Fruit fly (Drosophila melanogaster) whole organism, embryonic: ENCODE results near the gene RluA-1.

Experiments used
- Awh ChIP-seq: fragments of 200-800 bp; sonication (Bioruptor generic); IDR thresholded peaks from 2 replicates; pipeline ENCODE4, ENCODE4 v1.3.6; 2022; ENCODE audit warnings: missing biosample characterization, missing genetic modification characterization
- BtbVII ChIP-seq: fragments of 200-800 bp; sonication (Bioruptor generic); optimal IDR thresholded peaks from 3 replicates; lab custom pipeline; 2017; ENCODE audit warnings: missing biosample characterization, mild to moderate bottlenecking, missing genetic modification characterization
- CG11723 ChIP-seq: fragments of 200-800 bp; sonication (Bioruptor generic); optimal IDR thresholded peaks from 2 replicates; lab custom pipeline; 2017; ENCODE audit warnings: missing biosample characterization, mild to moderate bottlenecking, missing genetic modification characterization
- CG12155 ChIP-seq: fragments of 200-800 bp; sonication (Bioruptor generic); optimal IDR thresholded peaks from 3 replicates; lab custom pipeline; 2016; ENCODE audit warnings: missing biosample characterization, missing genetic modification characterization
- CG1233 ChIP-seq: fragments of 200-800 bp; sonication (Bioruptor generic); optimal IDR thresholded peaks from 4 replicates; lab custom pipeline; 2018; ENCODE audit warnings: missing biosample characterization, mild to moderate bottlenecking, missing genetic modification characterization
- CG1792 ChIP-seq: fragments of 200-800 bp; sonication (Bioruptor generic); optimal IDR thresholded peaks from 2 replicates; lab custom pipeline; 2016; ENCODE audit warnings: missing biosample characterization, missing genetic modification characterization
- CG18262 ChIP-seq: fragments of 200-800 bp; optimal IDR thresholded peaks from 3 replicates; lab custom pipeline; 2019; ENCODE audit warnings: missing biosample characterization, mild to moderate bottlenecking, missing genetic modification characterization, moderate library complexity
- CG18764 ChIP-seq: fragments of 200-800 bp; sonication (Bioruptor generic); optimal IDR thresholded peaks from 3 replicates; lab custom pipeline; 2016; ENCODE audit warnings: missing biosample characterization, missing genetic modification characterization
- CG30403 ChIP-seq: fragments of 200-800 bp; sonication (Bioruptor generic); optimal IDR thresholded peaks from 3 replicates; lab custom pipeline; 2016; ENCODE audit warnings: missing biosample characterization, missing genetic modification characterization
- CG42726 ChIP-seq: fragments of 200-800 bp; sonication (Bioruptor generic); IDR thresholded peaks from 2 replicates; pipeline ENCODE4 v1.3.6; 2022; ENCODE audit warnings: missing biosample characterization, missing genetic modification characterization; ENCODE audit not compliant: partially characterized antibody
- CG6813 ChIP-seq: fragments of 200-800 bp; sonication (Bioruptor generic); optimal IDR thresholded peaks from 2 replicates; lab custom pipeline; 2017; ENCODE audit warnings: missing biosample characterization, missing genetic modification characterization, mild to moderate bottlenecking, moderate library complexity, missing genetic modification reagents
- CG7987 ChIP-seq: fragments of 200-800 bp; sonication (Bioruptor generic); optimal IDR thresholded peaks from 2 replicates; lab custom pipeline; 2018; ENCODE audit warnings: missing biosample characterization, mild to moderate bottlenecking, missing genetic modification characterization, moderate library complexity
- CG9817 ChIP-seq: fragments of 200-800 bp; sonication (Bioruptor generic); optimal IDR thresholded peaks from 2 replicates; lab custom pipeline; 2018; ENCODE audit warnings: missing biosample characterization, mild to moderate bottlenecking, missing genetic modification characterization, moderate library complexity
- Eip74EF ChIP-seq, 2 experiments: fragments of 200-800 bp in 1 of 2; fragments of >200 bp in 1 of 2; sonication (Bioruptor generic) in 1 of 2; optimal IDR thresholded peaks; 2 replicates each; lab custom pipeline; 2017 to 2019; ENCODE audit warnings: missing biosample characterization in 2 of 2, missing genetic modification characterization in 2 of 2, mild to moderate bottlenecking in 1 of 2, moderate library complexity in 1 of 2
- Elba2 ChIP-seq: fragments of 200-800 bp; sonication (Bioruptor generic); optimal IDR thresholded peaks from 3 replicates; lab custom pipeline; 2016; ENCODE audit warnings: missing biosample characterization, missing genetic modification characterization
- Fer1 ChIP-seq: fragments of 200-800 bp; sonication (Bioruptor generic); optimal IDR thresholded peaks from 2 replicates; lab custom pipeline; 2017; ENCODE audit warnings: missing biosample characterization, mild to moderate bottlenecking, missing genetic modification characterization
- Hand ChIP-seq: fragments of 200-800 bp; sonication (Bioruptor generic); optimal IDR thresholded peaks from 2 replicates; lab custom pipeline; 2017; ENCODE audit warnings: mild to moderate bottlenecking, missing biosample characterization, missing genetic modification reagents, missing genetic modification characterization
- Hey ChIP-seq: fragments of 200-800 bp; sonication (Bioruptor generic); optimal IDR thresholded peaks from 3 replicates; lab custom pipeline; 2018; ENCODE audit warnings: missing biosample characterization, mild to moderate bottlenecking, missing genetic modification characterization
- MBD-R2 ChIP-seq: fragments of 200-800 bp; sonication (Bioruptor generic); IDR thresholded peaks from 2 replicates; pipeline ENCODE4 v1.3.6; 2022; ENCODE audit warnings: missing biosample characterization, missing genetic modification characterization
- Optix ChIP-seq: fragments of 200-800 bp; sonication (Bioruptor generic); IDR thresholded peaks from 3 replicates; pipeline ENCODE4 v1.3.6; 2022; ENCODE audit warnings: missing biosample characterization, missing genetic modification characterization
- Rfx ChIP-seq: fragments of 200-800 bp; sonication (Bioruptor generic); IDR thresholded peaks from 2 replicates; pipeline ENCODE4 v1.3.6; 2022; ENCODE audit warnings: missing biosample characterization, missing genetic modification characterization
- Scr ChIP-seq: fragments of 200-800 bp; sonication (Bioruptor generic); IDR thresholded peaks from 2 replicates; pipeline ENCODE4 v1.3.6; 2022; ENCODE audit warnings: missing biosample characterization, missing genetic modification characterization; ENCODE audit not compliant: partially characterized antibody
- Side ChIP-seq: fragments of 200-800 bp; sonication (Bioruptor generic); optimal IDR thresholded peaks from 2 replicates; lab custom pipeline; 2016; ENCODE audit warnings: missing biosample characterization, missing genetic modification characterization
- Ssrp ChIP-seq: fragments of 200-800 bp; sonication (Bioruptor generic); optimal IDR thresholded peaks from 2 replicates; lab custom pipeline; 2018; ENCODE audit warnings: missing biosample characterization, mild to moderate bottlenecking, missing genetic modification characterization, moderate library complexity
- Trl ChIP-seq, 3 experiments: fragments of >200 bp in 2 of 3; fragments of 200-800 bp in 1 of 3; sonication (Bioruptor generic) in 1 of 3; optimal IDR thresholded peaks; 2 replicates in 1 of 3; 3 replicates in 2 of 3; lab custom pipeline; 2016 to 2017; ENCODE audit warnings: missing biosample characterization in 1 of 3, missing genetic modification characterization in 1 of 3
- Vsx1 ChIP-seq: fragments of 200-800 bp; sonication (Bioruptor generic); optimal IDR thresholded peaks from 2 replicates; lab custom pipeline; 2017; ENCODE audit warnings: missing biosample characterization, mild to moderate bottlenecking, missing genetic modification characterization, missing genetic modification reagents
- abd-A ChIP-seq: fragments of 200-800 bp; sonication (Bioruptor generic); optimal IDR thresholded peaks from 3 replicates; lab custom pipeline; 2019; ENCODE audit warnings: missing biosample characterization, mild to moderate bottlenecking, missing genetic modification characterization, moderate library complexity
- chif ChIP-seq, 2 experiments: fragments of 200-800 bp; sonication (Bioruptor generic); optimal IDR thresholded peaks; 3 replicates each; lab custom pipeline; 2016; ENCODE audit warnings: missing biosample characterization in 2 of 2, missing genetic modification characterization in 2 of 2
- ci ChIP-seq: fragments of 200-800 bp; sonication (Bioruptor generic); IDR thresholded peaks from 3 replicates; pipeline ENCODE4 v1.3.6; 2022; ENCODE audit warnings: missing biosample characterization, missing genetic modification characterization
- ems ChIP-seq: fragments of 200-800 bp; sonication (Bioruptor generic); optimal IDR thresholded peaks from 3 replicates; lab custom pipeline; 2016; ENCODE audit warnings: missing biosample characterization, missing genetic modification characterization
- gro ChIP-seq: fragments of 200-800 bp; sonication (Bioruptor generic); optimal IDR thresholded peaks from 2 replicates; lab custom pipeline; 2016; ENCODE audit warnings: missing biosample characterization, missing genetic modification characterization
- kni ChIP-seq: fragments of 200-800 bp; sonication (Bioruptor generic); optimal IDR thresholded peaks from 3 replicates; lab custom pipeline; 2017; ENCODE audit warnings: mild to moderate bottlenecking, missing biosample characterization, missing genetic modification reagents, missing genetic modification characterization
- pb ChIP-seq: fragments of 200-800 bp; sonication (Bioruptor generic); optimal IDR thresholded peaks from 3 replicates; lab custom pipeline; 2016; ENCODE audit warnings: missing biosample characterization, missing genetic modification characterization
- peb ChIP-seq: fragments of 200-800 bp; sonication (Bioruptor generic); IDR thresholded peaks from 2 replicates; pipeline ENCODE4 v1.3.6; 2022; ENCODE audit warnings: missing biosample characterization, missing genetic modification characterization
- pzg ChIP-seq: fragments of 200-800 bp; sonication (Bioruptor generic); optimal IDR thresholded peaks from 3 replicates; lab custom pipeline; 2018; ENCODE audit warnings: missing biosample characterization, mild to moderate bottlenecking, missing genetic modification characterization, moderate library complexity
- ranshi ChIP-seq: fragments of 200-800 bp; sonication (Bioruptor generic); IDR thresholded peaks from 2 replicates; pipeline ENCODE4 v1.3.6; 2022; ENCODE audit warnings: missing biosample characterization, missing genetic modification characterization
- rib ChIP-seq: fragments of 200-800 bp; sonication (Bioruptor generic); IDR thresholded peaks from 2 replicates; pipeline ENCODE4 v1.3.6; 2022; ENCODE audit warnings: missing biosample characterization, missing genetic modification characterization
- sim ChIP-seq: fragments of 200-800 bp; sonication (Bioruptor generic); IDR thresholded peaks from 2 replicates; pipeline ENCODE4 v1.3.6; 2022; ENCODE audit warnings: missing biosample characterization, missing genetic modification characterization
- slp2 ChIP-seq: fragments of 200-800 bp; sonication (Bioruptor generic); optimal IDR thresholded peaks from 2 replicates; lab custom pipeline; 2016; ENCODE audit warnings: missing biosample characterization, missing genetic modification characterization
- so ChIP-seq: fragments of 200-800 bp; sonication (Bioruptor generic); IDR thresholded peaks from 3 replicates; pipeline ENCODE4 v1.3.6; 2022; ENCODE audit warnings: missing biosample characterization, missing genetic modification characterization
- sug ChIP-seq: fragments of 200-800 bp; optimal IDR thresholded peaks from 2 replicates; lab custom pipeline; 2019; ENCODE audit warnings: missing biosample characterization, mild to moderate bottlenecking, missing genetic modification characterization, moderate library complexity
- vvl ChIP-seq: fragments of 200-800 bp; sonication (Bioruptor generic); IDR thresholded peaks from 2 replicates; pipeline ENCODE4 v1.3.6; 2022; ENCODE audit warnings: missing biosample characterization, missing genetic modification characterization
- zen2 ChIP-seq: fragments of 200-800 bp; sonication (Bioruptor generic); IDR thresholded peaks from 3 replicates; pipeline ENCODE4 v1.3.6; 2022; ENCODE audit warnings: missing biosample characterization, missing genetic modification characterization; ENCODE audit not compliant: partially characterized antibody

The RluA-1 gene

dm6 chr2L:10497106-10497800 is 23.1 kb upstream of the RluA-1 start (continued):
- TF ChIP-seq sim (GFP tag; lab: Robert Waterston, UW) = no peak
- no peak for TF ChIP-seq slp2 (GFP tag; lab: Kevin White, UChicago)
- no peak for TF ChIP-seq Side (GFP tag; lab: Kevin White, UChicago)
- TF ChIP-seq CG7987 (GFP tag; lab: Kevin White, UChicago) = no peak
- TF ChIP-seq CG9817 (tag; lab: Kevin White, UChicago) = no peak
- TF ChIP-seq Vsx1 (GFP tag; lab: Kevin White, UChicago) = peak; percentile 25
- TF ChIP-seq zen2 (GFP tag; lab: Robert Waterston, UW) = no peak
- TF ChIP-seq Elba2 = no peak
- no peak for TF ChIP-seq CG18262
- no peak for TF ChIP-seq chif (GFP tag; optimal IDR thresholded peaks at IDR 0.05; lab: Kevin White, UChicago)
- no peak for TF ChIP-seq ems (GFP tag; lab: Kevin White, UChicago)
- TF ChIP-seq CG1233 (GFP tag; lab: Kevin White, UChicago) = peak; percentile 15
- no peak for TF ChIP-seq abd-A (tag; lab: Kevin White, UChicago)
- no peak for TF ChIP-seq Fer1
- TF ChIP-seq CG1792 (GFP tag; lab: Kevin White, UChicago) = peak; percentile 14
- peak; percentile 52 for TF ChIP-seq CG6813
- TF ChIP-seq kni (GFP tag; lab: Kevin White, UChicago) = no peak
- TF ChIP-seq CG42726 (GFP tag; lab: Robert Waterston, UW) = no peak
- no peak for TF ChIP-seq Ssrp (tag; lab: Kevin White, UChicago)
- TF ChIP-seq ranshi = no peak
- no peak for TF ChIP-seq BtbVII (GFP tag; lab: Kevin White, UChicago)
- no peak for TF ChIP-seq CG30403 (GFP tag; lab: Kevin White, UChicago)
- no peak for TF ChIP-seq Hand (GFP tag; lab: Kevin White, UChicago)
- TF ChIP-seq Awh = no peak
- no peak for TF ChIP-seq Eip74EF (GFP tag; optimal IDR thresholded peaks at IDR 0.05; lab: Kevin White, UChicago)
- no peak for TF ChIP-seq CG12155 (GFP tag; lab: Kevin White, UChicago)
- no peak for TF ChIP-seq gro (GFP tag; lab: Kevin White, UChicago)
- no peak for TF ChIP-seq CG18764 (GFP tag; lab: Kevin White, UChicago)
- no peak for TF ChIP-seq Trl (optimal IDR thresholded peaks at IDR 0.05; lab: Kevin White, UChicago)
- no peak for TF ChIP-seq Trl (GFP tag; optimal IDR thresholded peaks at IDR 0.05; lab: Kevin White, UChicago)
- no peak for TF ChIP-seq pzg (GFP tag; lab: Kevin White, UChicago)
- TF ChIP-seq, all 482 proteins: peak for 41

dm6 chr2L:10496338-10496737 is 22.2 kb upstream of the RluA-1 start:
- peak; percentile 98 for TF ChIP-seq Hey (tag; lab: Kevin White, UChicago)
- TF ChIP-seq CG11723 (GFP tag; lab: Kevin White, UChicago) = no peak
- no peak for TF ChIP-seq Scr (GFP tag; lab: Robert Waterston, UW)
- 0 out of 2 replicates have a peak, but pooled peaks have one; percentile 14 for TF ChIP-seq MBD-R2
- 0 out of 3 replicates have a peak, but pooled peaks have one; percentile 9 for TF ChIP-seq Optix (GFP tag; lab: Robert Waterston, UW)
- TF ChIP-seq so (GFP tag; lab: Robert Waterston, UW) = 0 out of 3 replicates have a peak, but pooled peaks have one; percentile 7
- peak; percentile 30 for TF ChIP-seq sug (tag; lab: Kevin White, UChicago)
- TF ChIP-seq Rfx (GFP tag; lab: Robert Waterston, UW) = peak; percentile 18; the same call in 1 of the 2 replicates
- TF ChIP-seq pb (GFP tag; lab: Kevin White, UChicago) = no peak
- TF ChIP-seq ci = peak; percentile 71; the same call in 2 of the 3 replicates
- 0 out of 2 replicates have a peak, but pooled peaks have one; percentile 11 for TF ChIP-seq peb (GFP tag; lab: Robert Waterston, UW)
- 0 out of 2 replicates have a peak, but pooled peaks have one; percentile 25 for TF ChIP-seq rib (GFP tag; lab: Robert Waterston, UW)
- TF ChIP-seq vvl = peak; percentile 32; the same call in 1 of the 2 replicates
